Fruit fly (Drosophila melanogaster) whole organism, wandering third instar larva: ENCODE measurements around the gene CG1910.

Source experiments
- CG32264 ChIP-seq: fragments of 200-800 bp; sonication (Bioruptor generic); optimal IDR thresholded peaks from 2 replicates; lab custom pipeline; 2016; ENCODE audit warnings: missing biosample characterization, missing genetic modification characterization
- CG9705 ChIP-seq: fragments of 200-800 bp; sonication (Bioruptor generic); optimal IDR thresholded peaks from 2 replicates; lab custom pipeline; 2018; ENCODE audit warnings: missing biosample characterization, mild to moderate bottlenecking, missing genetic modification characterization
- Dfd ChIP-seq: fragments of >200 bp; optimal IDR thresholded peaks from 2 replicates; lab custom pipeline; 2017; ENCODE audit warnings: missing biosample characterization, missing genetic modification characterization
- Dif ChIP-seq: fragments of 200-275, 200-300 bp; sonication (Bioruptor generic); optimal IDR thresholded peaks from 2 replicates; lab custom pipeline; 2018; ENCODE audit warnings: missing biosample characterization, missing genetic modification characterization; ENCODE audit not compliant: partially characterized antibody
- GATAd ChIP-seq: sonication (Bioruptor generic); optimal IDR thresholded peaks from 2 replicates; lab custom pipeline; 2016; ENCODE audit warnings: missing biosample characterization, missing genetic modification characterization
- HLH106 ChIP-seq: fragments of 200-800 bp; optimal IDR thresholded peaks from 3 replicates; lab custom pipeline; 2019; ENCODE audit warnings: missing biosample characterization, mild to moderate bottlenecking, missing genetic modification characterization, moderate library complexity
- Hnf4 ChIP-seq: fragments of 200-800 bp; sonication (Bioruptor generic); optimal IDR thresholded peaks from 2 replicates; lab custom pipeline; 2016; ENCODE audit warnings: missing biosample characterization, mild to moderate bottlenecking, missing genetic modification characterization
- Hr78 ChIP-seq: fragments of >200 bp; optimal IDR thresholded peaks from 2 replicates; lab custom pipeline; 2017; ENCODE audit warnings: missing biosample characterization, missing genetic modification characterization
- Hr83 ChIP-seq: fragments of 200-300 bp; sonication (Bioruptor generic); optimal IDR thresholded peaks from 2 replicates; lab custom pipeline; 2016; ENCODE audit warnings: missing biosample characterization, mild to moderate bottlenecking, missing genetic modification characterization, moderate library complexity; ENCODE audit not compliant: poor library complexity, severe bottlenecking
- Mio ChIP-seq: sonication (Bioruptor generic); optimal IDR thresholded peaks from 2 replicates; lab custom pipeline; 2016; ENCODE audit warnings: missing biosample characterization, missing genetic modification characterization
- Myc ChIP-seq: fragments of >200 bp; optimal IDR thresholded peaks from 2 replicates; lab custom pipeline; 2017
- N ChIP-seq: fragments of >200 bp; optimal IDR thresholded peaks from 2 replicates; lab custom pipeline; 2018; ENCODE audit warnings: missing biosample characterization, missing external identifiers, missing genetic modification characterization
- OdsH ChIP-seq: fragments of 200-800 bp; sonication (Bioruptor generic); optimal IDR thresholded peaks from 2 replicates; lab custom pipeline; 2016; ENCODE audit warnings: missing biosample characterization, mild to moderate bottlenecking, missing genetic modification characterization
- Rel ChIP-seq, 2 experiments: fragments of 200-800 bp; sonication (Bioruptor generic) in 1 of 2; optimal IDR thresholded peaks; 2 replicates in 1 of 2; 3 replicates in 1 of 2; lab custom pipeline; 2016 to 2019; ENCODE audit warnings: mild to moderate bottlenecking in 2 of 2, missing biosample characterization in 2 of 2, missing genetic modification characterization in 2 of 2, moderate library complexity in 1 of 2
- Sp1 ChIP-seq: fragments of 200-800 bp; sonication (Bioruptor generic); optimal IDR thresholded peaks from 3 replicates; lab custom pipeline; 2019; ENCODE audit warnings: missing biosample characterization, mild to moderate bottlenecking, missing genetic modification characterization, moderate library complexity
- br ChIP-seq: fragments of 200-800 bp; sonication (Bioruptor generic); optimal IDR thresholded peaks from 2 replicates; lab custom pipeline; 2016; ENCODE audit warnings: missing biosample characterization, missing genetic modification characterization
- dl ChIP-seq, 2 experiments: fragments of 175-275, 200-275 bp in 1 of 2; fragments of 200-275 bp in 1 of 2; sonication (Bioruptor generic); optimal IDR thresholded peaks; lab custom pipeline; 2018; ENCODE audit warnings: mild to moderate bottlenecking in 2 of 2, missing biosample characterization in 2 of 2, missing genetic modification characterization in 2 of 2, moderate library complexity in 2 of 2; ENCODE audit not compliant: partially characterized antibody in 2 of 2, insufficient read depth in 1 of 2
- dmrt93B ChIP-seq: fragments of 200-800 bp; sonication (Bioruptor generic); optimal IDR thresholded peaks from 2 replicates; lab custom pipeline; 2018; ENCODE audit warnings: missing biosample characterization, mild to moderate bottlenecking, missing genetic modification characterization
- ey ChIP-seq: fragments of 200-800 bp; sonication (Bioruptor generic); optimal IDR thresholded peaks from 2 replicates; lab custom pipeline; 2016; ENCODE audit warnings: missing biosample characterization, missing genetic modification characterization
- fru ChIP-seq: fragments of 200-800 bp; sonication (Bioruptor generic); optimal IDR thresholded peaks from 3 replicates; lab custom pipeline; 2016; ENCODE audit warnings: missing biosample characterization, mild to moderate bottlenecking, missing genetic modification characterization
- h ChIP-seq: fragments of 200-800 bp; sonication (Bioruptor generic); optimal IDR thresholded peaks from 3 replicates; lab custom pipeline; 2016; ENCODE audit warnings: missing biosample characterization, mild to moderate bottlenecking, missing genetic modification characterization
- jim ChIP-seq: fragments of 175-275, 200-325 bp; sonication (Bioruptor generic); optimal IDR thresholded peaks from 2 replicates; lab custom pipeline; 2016; ENCODE audit warnings: missing biosample characterization, mild to moderate bottlenecking, missing genetic modification characterization
- pan ChIP-seq: fragments of >200 bp; optimal IDR thresholded peaks from 2 replicates; lab custom pipeline; 2017
- psq ChIP-seq: fragments of 200-800 bp; sonication (Bioruptor generic); optimal IDR thresholded peaks from 3 replicates; lab custom pipeline; 2017; ENCODE audit warnings: missing biosample characterization, mild to moderate bottlenecking, missing genetic modification characterization, moderate library complexity
- rgr ChIP-seq: fragments of 200-800 bp; sonication (Bioruptor generic); optimal IDR thresholded peaks from 3 replicates; lab custom pipeline; 2016; ENCODE audit warnings: missing biosample characterization, mild to moderate bottlenecking, missing genetic modification characterization
- sage ChIP-seq: fragments of 200-800 bp; sonication (Bioruptor generic); optimal IDR thresholded peaks from 2 replicates; lab custom pipeline; 2016; ENCODE audit warnings: missing biosample characterization, mild to moderate bottlenecking, missing genetic modification characterization
- sv ChIP-seq: fragments of 200-800 bp; sonication (Bioruptor generic); optimal IDR thresholded peaks from 3 replicates; lab custom pipeline; 2016; ENCODE audit warnings: missing biosample characterization, missing genetic modification characterization
- tai ChIP-seq: sonication (Bioruptor generic); optimal IDR thresholded peaks from 2 replicates; lab custom pipeline; 2016; ENCODE audit warnings: missing biosample characterization, missing genetic modification characterization
- usp ChIP-seq: fragments of >200 bp; optimal IDR thresholded peaks from 2 replicates; lab custom pipeline; 2017; ENCODE audit warnings: missing biosample characterization, missing genetic modification characterization
- woc ChIP-seq: sonication (Bioruptor generic); optimal IDR thresholded peaks from 2 replicates; lab custom pipeline; 2016; ENCODE audit warnings: missing biosample characterization, mild to moderate bottlenecking, missing genetic modification characterization

The CG1910 gene

DNA sequence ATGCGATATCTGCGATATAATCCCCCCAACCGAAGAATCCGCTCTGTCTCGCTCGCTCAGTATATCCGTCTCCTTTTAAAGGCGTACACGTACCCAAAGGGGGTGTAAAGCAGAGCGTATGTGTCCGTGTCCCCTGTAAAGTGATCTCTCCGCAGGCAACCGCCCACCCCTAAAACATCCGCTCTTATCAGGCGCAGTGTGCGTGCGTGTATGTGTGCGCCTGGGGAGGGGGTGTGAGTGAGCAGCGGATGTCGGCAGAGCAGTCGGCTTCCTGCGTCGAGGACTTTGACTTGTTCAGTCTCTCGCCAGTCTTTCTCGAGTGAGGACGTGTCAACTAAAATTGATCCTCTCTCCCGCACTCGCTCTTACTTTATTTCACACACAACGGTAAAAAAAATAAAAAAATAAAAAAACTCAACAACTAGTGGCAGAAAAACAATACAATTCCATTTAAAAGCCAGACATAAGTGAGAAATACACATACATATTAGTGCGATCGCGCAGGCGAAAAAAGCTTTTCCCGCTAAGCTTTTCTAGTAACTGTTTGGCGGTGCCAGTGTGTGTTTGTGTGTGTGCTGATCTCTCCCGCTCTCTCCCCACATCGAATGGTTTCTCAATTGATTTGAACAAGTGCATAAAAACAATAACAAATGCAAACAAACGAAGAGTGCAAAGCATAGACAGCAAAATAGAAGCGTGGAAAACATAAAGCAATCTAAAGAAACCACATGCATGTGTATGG lies 21.8 kb upstream of the CG1910 start:
- TF ChIP-seq Dif (GFP tag; lab: Kevin White, UChicago) (peak; percentile 85), Sp1 (peak; percentile 47), GATAd (GFP tag; lab: Kevin White, UChicago) (peak; percentile 25), Hr83 (peak; percentile 52), usp (no peak), dl (GFP tag; optimal IDR thresholded peaks at IDR 0.05; lab: Kevin White, UChicago; ENCODE audit: insufficient read depth in 1 of 2, partially characterized antibody in 2 of 2) (peak; percentile 24 to 32), pan (lab: Kevin White, UChicago) (no peak), Rel (GFP tag; optimal IDR thresholded peaks at IDR 0.05; lab: Kevin White, UChicago) (no peak), Rel (tag; optimal IDR thresholded peaks at IDR 0.05; lab: Kevin White, UChicago) (peak; percentile 38), Hnf4 (GFP tag; lab: Kevin White, UChicago) (peak; percentile 67), sage (no peak), h (GFP tag; lab: Kevin White, UChicago) (peak; percentile 36), HLH106 (tag; lab: Kevin White, UChicago) (peak; percentile 3), rgr (GFP tag; lab: Kevin White, UChicago) (peak; percentile 22), fru (peak; percentile 11)
- TF ChIP-seq, all 38 proteins: peak for 11

DNA sequence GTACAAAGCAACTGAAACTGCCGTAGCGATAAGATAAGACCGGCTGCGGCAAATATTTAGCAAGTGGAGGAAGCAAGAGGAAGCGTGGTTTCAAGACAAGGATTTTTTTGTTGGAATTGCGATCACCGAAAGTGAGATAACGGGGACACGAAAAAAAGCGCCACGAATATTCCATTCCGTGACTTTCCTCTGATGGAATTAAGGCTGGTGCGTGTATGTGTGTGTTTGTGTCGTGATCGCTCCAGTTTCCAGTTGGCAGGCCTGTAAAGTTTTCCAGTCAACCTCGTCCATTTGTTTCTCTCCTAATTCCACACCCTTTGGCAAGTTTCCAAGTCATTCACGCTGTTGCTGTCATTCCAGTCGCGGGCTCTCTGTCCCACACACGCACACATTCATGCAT lies 21.2 kb upstream of the CG1910 start:
- TF ChIP-seq N (GFP tag; lab: Kevin White, UChicago) (no peak), CG32264 (GFP tag; lab: Kevin White, UChicago) (no peak), jim (no peak), OdsH (GFP tag; lab: Kevin White, UChicago) (no peak), Hr78 (no peak), GATAd (GFP tag; lab: Kevin White, UChicago) (no peak), tai (GFP tag; lab: Kevin White, UChicago) (no peak), Myc (lab: Kevin White, UChicago) (no peak), pan (lab: Kevin White, UChicago) (no peak), Dfd (GFP tag; lab: Kevin White, UChicago) (no peak), Sp1 (no peak), Rel (GFP tag; optimal IDR thresholded peaks at IDR 0.05; lab: Kevin White, UChicago) (no peak), Rel (tag; optimal IDR thresholded peaks at IDR 0.05; lab: Kevin White, UChicago) (no peak), Mio (GFP tag; lab: Kevin White, UChicago) (no peak), rgr (GFP tag; lab: Kevin White, UChicago) (no peak), dmrt93B (GFP tag; lab: Kevin White, UChicago) (no peak), br (GFP tag; lab: Kevin White, UChicago) (no peak), Dif (GFP tag; lab: Kevin White, UChicago) (no peak), Hnf4 (GFP tag; lab: Kevin White, UChicago) (no peak), ey (GFP tag; lab: Kevin White, UChicago) (no peak), sage (no peak)

DNA sequence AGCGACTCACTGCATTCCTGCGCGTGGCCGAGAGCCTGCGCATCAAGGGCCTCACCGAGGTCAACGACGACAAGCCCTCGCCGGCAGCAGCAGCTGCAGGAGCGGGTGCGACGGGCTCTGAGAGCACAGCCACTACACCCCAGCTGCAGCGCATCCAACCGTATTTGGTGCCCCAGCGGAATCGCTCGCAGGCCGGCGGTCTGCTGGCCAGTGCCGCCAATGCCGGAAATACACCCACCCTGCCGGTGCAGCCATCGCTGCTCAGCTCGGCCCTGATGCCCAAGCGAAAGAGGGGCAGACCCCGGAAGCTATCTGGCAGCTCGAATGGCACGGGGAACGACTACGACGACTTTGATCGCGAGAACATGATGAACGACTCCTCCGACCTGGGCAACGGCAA lies 19.7 kb upstream of the CG1910 start:
- TF ChIP-seq dl (GFP tag; optimal IDR thresholded peaks at IDR 0.05; lab: Kevin White, UChicago; ENCODE audit: insufficient read depth in 1 of 2, partially characterized antibody in 2 of 2) (no peak), woc (GFP tag; lab: Kevin White, UChicago) (no peak), psq (no peak), Dfd (GFP tag; lab: Kevin White, UChicago) (no peak), CG9705 (GFP tag; lab: Kevin White, UChicago) (no peak), sv (GFP tag; lab: Kevin White, UChicago) (no peak), CG32264 (GFP tag; lab: Kevin White, UChicago) (no peak), Rel (GFP tag; optimal IDR thresholded peaks at IDR 0.05; lab: Kevin White, UChicago) (no peak), Rel (tag; optimal IDR thresholded peaks at IDR 0.05; lab: Kevin White, UChicago) (no peak), pan (lab: Kevin White, UChicago) (no peak), rgr (GFP tag; lab: Kevin White, UChicago) (no peak), Mio (GFP tag; lab: Kevin White, UChicago) (no peak), dmrt93B (GFP tag; lab: Kevin White, UChicago) (no peak)

DNA sequence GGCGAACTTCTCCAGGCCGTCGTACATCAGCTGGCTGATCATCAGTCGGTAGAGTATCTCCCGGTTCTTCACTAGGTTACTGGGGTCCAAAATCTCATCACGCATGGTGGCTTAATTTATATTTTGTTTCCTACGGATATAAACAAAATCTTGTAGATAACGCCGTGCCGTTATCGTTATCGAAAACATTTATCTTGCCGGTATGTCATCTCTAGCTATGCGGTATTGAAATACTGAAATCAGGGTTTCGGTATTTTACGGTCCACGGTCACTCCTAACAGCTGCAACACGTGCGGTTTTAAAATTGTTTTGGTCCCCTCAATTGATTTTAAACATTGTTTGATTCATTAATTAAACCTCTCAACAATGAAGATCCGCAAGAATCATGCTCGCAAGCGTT lies 10.7 kb upstream of the CG1910 start, which contains the start of the genes CstF50 and CG11563:
Gene CstF50, minus strand, starts transcription at position 188 of the 400 bp plus-strand sequence.
Gene CG11563, plus strand, starts transcription at position 260 of the 400 bp plus-strand sequence.
- TF ChIP-seq h (GFP tag; lab: Kevin White, UChicago) (no peak), fru (no peak), rgr (GFP tag; lab: Kevin White, UChicago) (no peak), Myc (lab: Kevin White, UChicago) (peak; percentile 38)
